Fruit fly (Drosophila melanogaster): ENCODE measurements around the gene CG14543.
A peak's percentile ranks its signal among the peaks of the same experiment; 100 is the strongest.

CG14543 gene

DNA sequence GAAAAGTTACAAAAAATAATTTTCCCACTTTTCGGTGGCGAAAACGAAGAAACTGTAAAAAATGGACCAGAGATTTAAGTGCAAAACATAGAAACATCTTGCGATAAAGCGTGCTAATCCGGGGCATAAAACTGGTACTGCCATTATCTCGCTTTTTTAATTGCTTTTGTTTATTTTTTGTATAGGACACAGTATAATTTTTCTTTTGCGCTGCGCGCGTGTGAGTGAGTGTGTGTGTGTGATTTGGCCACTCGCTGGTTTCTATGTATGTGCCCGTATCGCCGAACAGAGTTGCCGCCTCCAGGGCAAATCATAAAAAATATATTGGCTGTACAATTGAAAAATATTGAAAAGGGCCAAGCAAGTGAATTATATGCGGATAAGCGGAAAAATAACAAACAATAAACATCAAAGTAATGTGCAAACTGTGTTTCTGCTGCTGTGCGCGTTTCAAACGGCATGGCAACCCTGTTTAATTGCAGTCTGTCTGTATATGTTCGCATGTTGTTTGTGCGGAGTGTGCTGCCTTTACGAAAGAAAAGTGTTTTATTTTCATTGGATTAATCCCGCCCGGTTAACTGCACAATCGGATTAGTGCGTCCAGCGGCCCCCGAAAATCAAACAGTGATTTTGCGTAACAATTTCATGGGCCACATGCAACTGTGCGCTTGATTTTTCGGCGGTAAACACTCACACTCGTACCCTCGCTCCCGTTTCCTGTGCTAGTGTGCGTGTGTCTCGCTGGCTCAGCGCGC is 14.1 kb upstream of the CG14543 start (continued):
- TF ChIP-seq Bdp1 (GFP tag; optimal IDR thresholded peaks at IDR 0.05): peak; percentile 91
- TF ChIP-seq CG11504 (tag; optimal IDR thresholded peaks at IDR 0.05): peak; percentile 94
- peak; percentile 97 for TF ChIP-seq tio (GFP tag; optimal IDR thresholded peaks at IDR 0.05)
- peak; percentile 53 for TF ChIP-seq Kr (GFP tag; optimal IDR thresholded peaks at IDR 0.05)
- TF ChIP-seq CG34224 (GFP tag; IDR thresholded peaks at IDR 0.05; ENCODE audit: partially characterized antibody): no peak; the same call in 2 of the 3 replicates
- peak; percentile 95 for TF ChIP-seq wor (GFP tag; IDR thresholded peaks at IDR 0.05)
- peak; percentile 76 for TF ChIP-seq sd (tag; optimal IDR thresholded peaks at IDR 0.05)
- TF ChIP-seq CG6175 (GFP tag; IDR thresholded peaks at IDR 0.05): peak; percentile 90
- peak; percentile 93 for TF ChIP-seq odd (GFP tag; optimal IDR thresholded peaks at IDR 0.05)
- peak; percentile 96 for TF ChIP-seq caup (GFP tag; optimal IDR thresholded peaks at IDR 0.05; ENCODE audit: severe bottlenecking)
- peak; percentile 95 for TF ChIP-seq CG12236 (GFP tag; optimal IDR thresholded peaks at IDR 0.05)
- peak; percentile 95 for TF ChIP-seq CG4820 (GFP tag; optimal IDR thresholded peaks at IDR 0.05)
- TF ChIP-seq CG32772 (GFP tag; IDR thresholded peaks at IDR 0.05): peak; percentile 97
- TF ChIP-seq CG11695 (GFP tag; IDR thresholded peaks at IDR 0.05): peak; percentile 96
- TF ChIP-seq CG10267 (tag; optimal IDR thresholded peaks at IDR 0.05): peak; percentile 82
- peak; percentile 94 for TF ChIP-seq CG6272 (GFP tag; IDR thresholded peaks at IDR 0.05)
- peak; percentile 91 for TF ChIP-seq Nf-YA (GFP tag; IDR thresholded peaks at IDR 0.05)
- TF ChIP-seq Meics (GFP tag; optimal IDR thresholded peaks at IDR 0.05): peak; percentile 96
- TF ChIP-seq Hr51 (GFP tag; optimal IDR thresholded peaks at IDR 0.05): peak; percentile 94 to 95
- peak; percentile 92 for TF ChIP-seq CG12104 (GFP tag; optimal IDR thresholded peaks at IDR 0.05)
- peak; percentile 93 for TF ChIP-seq gsb-n (tag; optimal IDR thresholded peaks at IDR 0.05)
- peak; percentile 96 for TF ChIP-seq CG7839 (tag; optimal IDR thresholded peaks at IDR 0.05)
- peak; percentile 94 for TF ChIP-seq CG2199 (GFP tag; IDR thresholded peaks at IDR 0.05)
- TF ChIP-seq kah (GFP tag; optimal IDR thresholded peaks at IDR 0.05): peak; percentile 79
- TF ChIP-seq Abd-B (GFP tag; optimal IDR thresholded peaks at IDR 0.05): peak; percentile 97
- peak; percentile 96 for TF ChIP-seq Awh (GFP tag; IDR thresholded peaks at IDR 0.05)
- TF ChIP-seq Hr78 (GFP tag; optimal IDR thresholded peaks at IDR 0.05): peak in 1 of 2 experiments; percentile 82
- peak; percentile 88 for TF ChIP-seq Usf (GFP tag; optimal IDR thresholded peaks at IDR 0.05)
- peak; percentile 96 for TF ChIP-seq CG4730 (GFP tag; IDR thresholded peaks at IDR 0.05)
- TF ChIP-seq esg (GFP tag; conservative IDR thresholded peaks at IDR 0.05): peak; percentile 97
- TF ChIP-seq gem (tag; optimal IDR thresholded peaks at IDR 0.05): peak; percentile 97
- peak; percentile 76 for TF ChIP-seq CG5180 (GFP tag; optimal IDR thresholded peaks at IDR 0.05)
- peak; percentile 99 for TF ChIP-seq CG14441 (GFP tag; IDR thresholded peaks at IDR 0.05)
- peak; percentile 91 for TF ChIP-seq Ets97D (GFP tag; optimal IDR thresholded peaks at IDR 0.05)
- TF ChIP-seq peb (GFP tag; IDR thresholded peaks at IDR 0.05): peak; percentile 95
- TF ChIP-seq CG2116 (GFP tag; optimal IDR thresholded peaks at IDR 0.05): peak; percentile 92
- peak; percentile 89 for TF ChIP-seq rib (GFP tag; IDR thresholded peaks at IDR 0.05)
- TF ChIP-seq CG7786 (GFP tag; optimal IDR thresholded peaks at IDR 0.05): peak; percentile 97
- TF ChIP-seq exex (tag; optimal IDR thresholded peaks at IDR 0.05): peak; percentile 74
- peak; percentile 95 for TF ChIP-seq CG14050 (GFP tag; IDR thresholded peaks at IDR 0.05)
- TF ChIP-seq CoRest (tag; optimal IDR thresholded peaks at IDR 0.05): peak; percentile 96
- TF ChIP-seq CG17385 (GFP tag; optimal IDR thresholded peaks at IDR 0.05): peak; percentile 93
- TF ChIP-seq tin (GFP tag; optimal IDR thresholded peaks at IDR 0.05): peak; percentile 97
- TF ChIP-seq CG14860 (GFP tag; IDR thresholded peaks at IDR 0.05; ENCODE audit: partially characterized antibody): no peak
- peak; percentile 89 for TF ChIP-seq CG2202 (tag; optimal IDR thresholded peaks at IDR 0.05)
- peak; percentile 99 for TF ChIP-seq dysf (GFP tag; IDR thresholded peaks at IDR 0.05)
- TF ChIP-seq Ada2b (GFP tag; IDR thresholded peaks at IDR 0.05): peak; percentile 97
- peak; percentile 97 for TF ChIP-seq CG4617 (GFP tag; optimal IDR thresholded peaks at IDR 0.05; ENCODE audit: borderline replicate concordance)
